Fruit fly (Drosophila melanogaster) whole organism, pupa: ENCODE results near the gene Chs2.
A peak's percentile ranks its signal among the peaks of the same experiment; 100 is the strongest.

Experiments
- CG10348 ChIP-seq: fragments of 200-800 bp; sonication (Bioruptor generic); IDR thresholded peaks from 2 replicates; pipeline ENCODE4 v1.3.6; 2022; ENCODE audit warnings: missing biosample characterization, missing genetic modification characterization
- CG12605 ChIP-seq: fragments of 200-800 bp; sonication (Bioruptor generic); IDR thresholded peaks from 2 replicates; pipeline ENCODE4 v1.3.6; 2022; ENCODE audit warnings: missing biosample characterization, missing genetic modification characterization
- CG13204 ChIP-seq: fragments of 200-800 bp; sonication (Bioruptor generic); optimal IDR thresholded peaks from 2 replicates; lab custom pipeline; 2018; ENCODE audit warnings: missing biosample characterization, mild to moderate bottlenecking, missing genetic modification characterization, moderate library complexity
- CG14655 ChIP-seq: fragments of 200-800 bp; sonication (Bioruptor generic); optimal IDR thresholded peaks from 3 replicates; lab custom pipeline; 2017; ENCODE audit warnings: mild to moderate bottlenecking, missing biosample characterization, missing genetic modification reagents, missing genetic modification characterization
- CG15710 ChIP-seq: fragments of 200-800 bp; sonication (Bioruptor generic); optimal IDR thresholded peaks from 2 replicates; lab custom pipeline; 2018; ENCODE audit warnings: missing biosample characterization, mild to moderate bottlenecking, missing genetic modification characterization, moderate library complexity
- CG17806 ChIP-seq: fragments of 200-800 bp; sonication (Bioruptor generic); optimal IDR thresholded peaks from 2 replicates; lab custom pipeline; 2018; ENCODE audit warnings: missing biosample characterization, mild to moderate bottlenecking, missing genetic modification characterization, moderate library complexity
- CG32121 ChIP-seq: fragments of 200-800 bp; sonication (Bioruptor generic); IDR thresholded peaks from 2 replicates; pipeline ENCODE4 v1.3.6; 2022; ENCODE audit warnings: missing biosample characterization, missing genetic modification characterization
- CG34367 ChIP-seq: fragments of 200-800 bp; sonication (Bioruptor generic); optimal IDR thresholded peaks from 2 replicates; lab custom pipeline; 2018; ENCODE audit warnings: missing biosample characterization, mild to moderate bottlenecking, missing genetic modification characterization
- CG4496 ChIP-seq: fragments of 200-800 bp; sonication (Bioruptor generic); IDR thresholded peaks from 3 replicates; pipeline ENCODE4 v1.3.6; 2022; ENCODE audit warnings: missing biosample characterization, missing genetic modification characterization
- CG8159 ChIP-seq: fragments of 200-800 bp; sonication (Bioruptor generic); optimal IDR thresholded peaks from 3 replicates; lab custom pipeline; 2018; ENCODE audit warnings: missing biosample characterization, mild to moderate bottlenecking, missing genetic modification characterization, moderate library complexity
- CG8301 ChIP-seq: fragments of 200-800 bp; sonication (Bioruptor generic); optimal IDR thresholded peaks from 2 replicates; lab custom pipeline; 2018; ENCODE audit warnings: missing biosample characterization, mild to moderate bottlenecking, missing genetic modification characterization
- CG9948 ChIP-seq: fragments of 200-800 bp; sonication (Bioruptor generic); optimal IDR thresholded peaks from 2 replicates; lab custom pipeline; 2018; ENCODE audit warnings: missing biosample characterization, mild to moderate bottlenecking, missing genetic modification characterization, moderate library complexity
- D1 ChIP-seq: fragments of 200-800 bp; sonication (Bioruptor generic); optimal IDR thresholded peaks from 2 replicates; lab custom pipeline; 2018; ENCODE audit warnings: missing biosample characterization, mild to moderate bottlenecking, missing genetic modification characterization, moderate library complexity
- EcR ChIP-seq: fragments of 200-800 bp; sonication (Bioruptor generic); optimal IDR thresholded peaks from 3 replicates; lab custom pipeline; 2019; ENCODE audit warnings: missing biosample characterization, missing genetic modification characterization, mild to moderate bottlenecking, moderate library complexity, missing genetic modification reagents
- Ets98B ChIP-seq: fragments of 200-800 bp; sonication (Bioruptor generic); IDR thresholded peaks from 2 replicates; pipeline ENCODE4 v1.3.6; 2022; ENCODE audit warnings: missing biosample characterization, missing genetic modification characterization
- Pif1A ChIP-seq: fragments of 200-800 bp; sonication (Bioruptor generic); optimal IDR thresholded peaks from 3 replicates; lab custom pipeline; 2016; ENCODE audit warnings: missing biosample characterization, missing genetic modification characterization
- Pif1B ChIP-seq: fragments of 200-800 bp; sonication (Bioruptor generic); optimal IDR thresholded peaks from 3 replicates; lab custom pipeline; 2016; ENCODE audit warnings: missing biosample characterization, missing genetic modification characterization
- Snoo ChIP-seq: fragments of 200-800 bp; sonication (Bioruptor generic); optimal IDR thresholded peaks from 3 replicates; lab custom pipeline; 2017; ENCODE audit warnings: missing biosample characterization, mild to moderate bottlenecking, missing genetic modification characterization, inconsistent platforms
- fd96Ca ChIP-seq: fragments of 200-800 bp; sonication (Bioruptor generic); IDR thresholded peaks from 3 replicates; pipeline ENCODE4 v1.3.6; 2022; ENCODE audit warnings: missing biosample characterization, missing genetic modification characterization
- gl ChIP-seq: fragments of 200-800 bp; sonication (Bioruptor generic); optimal IDR thresholded peaks from 2 replicates; lab custom pipeline; 2018; ENCODE audit warnings: missing biosample characterization, mild to moderate bottlenecking, missing genetic modification characterization
- rn ChIP-seq: fragments of 200-800 bp; sonication (Bioruptor generic); IDR thresholded peaks from 2 replicates; pipeline ENCODE4 v1.3.6; 2022; ENCODE audit warnings: missing biosample characterization, missing genetic modification characterization

Gene Chs2

DNA sequence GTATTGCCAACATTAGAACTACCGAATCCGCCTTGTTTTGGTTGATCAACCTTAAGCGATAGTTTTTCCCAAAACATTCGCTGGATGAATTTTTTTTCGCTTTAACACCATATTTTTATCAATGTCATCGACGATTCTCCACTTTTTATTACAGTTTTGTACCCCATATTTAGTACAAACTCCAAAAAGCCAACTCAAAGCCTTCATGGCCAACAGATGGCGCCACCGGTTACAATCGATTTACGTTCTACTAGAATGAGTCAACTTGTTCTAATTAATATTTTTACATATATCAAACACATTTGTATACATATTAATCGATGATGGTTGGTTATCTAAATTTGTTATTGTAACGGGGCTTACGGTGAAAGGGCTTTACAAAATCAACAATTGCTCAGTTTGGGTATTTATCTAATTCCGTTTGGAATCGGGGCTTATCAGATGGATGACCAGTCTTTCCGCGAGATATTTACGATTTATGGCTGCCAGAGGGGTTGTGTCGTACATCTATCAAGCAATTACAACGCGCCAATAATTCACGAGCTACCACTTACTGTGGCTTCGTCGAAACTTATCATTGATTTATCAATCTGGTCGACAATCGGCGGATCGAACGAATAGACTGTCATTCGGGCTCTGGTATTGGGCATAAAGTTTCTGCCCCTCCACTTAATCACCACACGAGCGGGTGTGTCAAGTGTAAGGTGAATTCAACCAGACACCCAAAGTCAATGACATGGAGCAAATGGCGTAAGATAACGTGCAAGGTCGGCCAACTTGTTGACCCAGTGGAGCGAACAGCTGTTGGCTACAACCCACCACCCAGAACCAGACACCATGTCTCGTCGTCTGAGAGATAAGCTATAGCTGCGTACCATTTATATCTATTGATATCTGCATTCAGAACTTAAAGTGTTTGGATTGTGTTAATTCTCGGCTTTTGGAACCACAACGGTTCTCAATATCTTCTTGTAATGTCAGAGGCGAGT is 8.9 kb upstream of the Chs2 start:
- TF ChIP-seq CG8159 (tag; lab: Kevin White, UChicago) (no peak), CG8301 (tag; lab: Kevin White, UChicago) (no peak), gl (tag; lab: Kevin White, UChicago) (no peak)
- TF ChIP-seq, all 21 proteins: peak for 0

- TF ChIP-seq CG8159 (tag; lab: Kevin White, UChicago) = peak; percentile 46
- TF ChIP-seq CG4496 (GFP tag; lab: Robert Waterston, UW) = 0 out of 3 replicates have a peak, but pooled peaks have one; percentile 32
- peak; percentile 51 for TF ChIP-seq EcR (GFP tag; lab: Kevin White, UChicago)
- no peak for TF ChIP-seq CG14655 (GFP tag; lab: Kevin White, UChicago)
- peak; percentile 33 for TF ChIP-seq CG15710 (tag; lab: Kevin White, UChicago)
- TF ChIP-seq CG34367 (tag; lab: Kevin White, UChicago) = no peak
- TF ChIP-seq D1 (tag; lab: Kevin White, UChicago) = no peak
- TF ChIP-seq Ets98B (GFP tag; lab: Robert Waterston, UW) = 0 out of 2 replicates have a peak, but pooled peaks have one; percentile 24
- TF ChIP-seq fd96Ca (GFP tag; lab: Robert Waterston, UW) = 0 out of 3 replicates have a peak, but pooled peaks have one; percentile 18
Observed at dm6 chr3L:21954474-21955321, 7.5 kb upstream of the Chs2 start, which contains the start of gene CG7458. CG7458 (plus strand) TSS chr3L:21955110.

DNA sequence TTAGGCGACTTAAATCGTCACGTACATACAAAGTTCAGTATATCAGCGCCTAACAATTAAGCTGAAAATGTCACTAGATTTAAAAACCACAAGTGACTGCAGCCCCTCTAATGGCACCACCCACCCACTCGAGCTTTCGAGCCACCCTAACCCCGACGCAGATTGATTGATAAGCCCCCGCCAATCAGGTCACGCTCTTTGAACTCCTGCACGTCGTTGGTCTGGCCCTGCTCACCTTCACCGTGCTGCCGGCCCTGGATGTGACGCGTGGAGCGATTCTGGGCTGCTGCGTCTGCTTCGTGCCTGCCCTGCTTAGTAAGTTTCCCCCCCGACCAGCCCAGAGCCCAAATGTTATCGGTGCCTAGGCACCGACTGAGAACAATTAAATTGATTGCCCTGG is 1.1 kb downstream of the Chs2 start:
- TF ChIP-seq Pif1A (GFP tag; lab: Kevin White, UChicago) = no peak
- no peak for TF ChIP-seq rn (GFP tag; lab: Robert Waterston, UW)
- TF ChIP-seq fd96Ca (GFP tag; lab: Robert Waterston, UW) = no peak
- no peak for TF ChIP-seq CG14655 (GFP tag; lab: Kevin White, UChicago)
- no peak for TF ChIP-seq CG8301 (tag; lab: Kevin White, UChicago)
- TF ChIP-seq D1 (tag; lab: Kevin White, UChicago) = no peak
- no peak for TF ChIP-seq Pif1B (GFP tag; lab: Kevin White, UChicago)
- TF ChIP-seq CG10348 (GFP tag; lab: Robert Waterston, UW) = no peak
- no peak for TF ChIP-seq CG8159 (tag; lab: Kevin White, UChicago)
- TF ChIP-seq CG15710 (tag; lab: Kevin White, UChicago) = no peak
- no peak for TF ChIP-seq EcR (GFP tag; lab: Kevin White, UChicago)
- no peak for TF ChIP-seq CG32121
- no peak for TF ChIP-seq Ets98B (GFP tag; lab: Robert Waterston, UW)
- TF ChIP-seq CG12605 (GFP tag; lab: Robert Waterston, UW) = no peak
- no peak for TF ChIP-seq gl (tag; lab: Kevin White, UChicago)

DNA sequence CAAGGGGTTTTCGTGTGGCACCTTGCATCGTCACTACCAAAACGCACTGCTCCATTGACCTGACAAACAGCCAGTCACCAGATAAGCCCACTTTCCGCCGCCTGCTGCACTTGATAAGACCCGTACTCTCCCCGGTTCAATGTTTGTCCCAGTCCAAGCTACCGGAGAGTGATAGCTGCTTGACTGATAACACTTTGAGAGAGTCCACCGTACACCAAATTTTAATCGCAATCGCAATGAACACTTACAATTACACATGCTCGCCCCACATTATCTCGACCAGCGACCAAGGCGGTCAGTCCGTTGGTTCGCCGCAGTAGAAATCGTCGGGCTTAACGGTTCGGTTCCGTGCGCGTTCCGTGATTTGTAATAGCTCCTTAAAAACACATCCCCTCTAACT is 9.5 kb downstream of the Chs2 start, which contains the start of gene P5CS:
TSS of gene P5CS (plus strand) at position 268 of the 400 bp plus-strand sequence.
- TF ChIP-seq CG13204 (GFP tag; lab: Kevin White, UChicago) (peak; percentile 6), CG34367 (tag; lab: Kevin White, UChicago) (no peak), EcR (GFP tag; lab: Kevin White, UChicago) (peak; percentile 79), CG8301 (tag; lab: Kevin White, UChicago) (no peak), CG10348 (GFP tag; lab: Robert Waterston, UW) (no peak), CG4496 (GFP tag; lab: Robert Waterston, UW) (no peak), Pif1A (GFP tag; lab: Kevin White, UChicago) (no peak)

DNA sequence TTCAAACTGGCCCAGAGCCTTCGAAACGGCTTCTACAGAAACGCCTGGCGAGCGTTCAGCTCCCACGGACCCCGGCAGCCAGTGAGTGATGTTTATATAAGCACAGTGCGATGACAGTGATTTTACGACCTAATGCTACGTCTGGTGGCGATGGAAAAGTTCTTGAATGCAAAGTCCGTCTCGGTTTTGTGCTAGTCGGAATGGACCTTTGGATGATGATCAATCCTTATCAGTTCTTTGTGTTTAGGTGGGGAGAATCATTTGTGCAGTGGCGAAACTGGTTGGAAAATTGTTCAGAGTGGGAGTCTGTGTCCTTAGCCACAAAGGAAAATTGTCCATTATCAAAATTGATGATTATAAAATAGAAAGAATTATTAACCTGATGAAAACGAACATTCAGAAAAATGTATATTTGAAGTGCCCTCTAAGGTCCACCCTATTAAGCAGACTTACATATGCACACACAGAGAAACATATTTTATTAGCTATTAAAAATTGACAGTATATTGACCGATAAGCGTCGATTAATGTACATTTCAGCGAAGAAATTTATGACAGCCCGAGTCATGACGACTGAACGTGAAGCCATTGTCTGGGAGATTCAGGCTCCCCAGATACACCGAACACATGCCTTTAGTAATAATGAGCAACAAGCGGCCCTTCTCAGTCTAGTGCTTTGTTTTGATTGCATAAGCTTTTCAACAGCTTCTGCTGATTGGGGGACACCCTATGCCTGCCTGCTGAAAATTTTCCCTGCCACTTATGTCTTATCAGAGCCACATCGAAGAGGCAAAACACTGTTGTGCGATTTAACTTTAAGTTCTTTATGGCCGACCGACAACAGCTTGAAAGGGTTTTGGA is 10.2 kb downstream of the Chs2 start:
- TF ChIP-seq CG34367 (tag; lab: Kevin White, UChicago) (peak; percentile 13), rn (GFP tag; lab: Robert Waterston, UW) (no peak), gl (tag; lab: Kevin White, UChicago) (no peak), CG12605 (GFP tag; lab: Robert Waterston, UW) (peak; percentile 54), CG8159 (tag; lab: Kevin White, UChicago) (peak; percentile 70), CG8301 (tag; lab: Kevin White, UChicago) (peak; percentile 40), CG14655 (GFP tag; lab: Kevin White, UChicago) (peak; percentile 54), Pif1B (GFP tag; lab: Kevin White, UChicago) (peak; percentile 20), CG17806 (tag; lab: Kevin White, UChicago) (no peak), Pif1A (GFP tag; lab: Kevin White, UChicago) (peak; percentile 23), CG15710 (tag; lab: Kevin White, UChicago) (peak; percentile 25), CG32121 (no peak), CG13204 (GFP tag; lab: Kevin White, UChicago) (no peak), CG9948 (no peak), CG10348 (GFP tag; lab: Robert Waterston, UW) (no peak), CG4496 (GFP tag; lab: Robert Waterston, UW) (peak; percentile 58; the same call in 2 of the 3 replicates), fd96Ca (GFP tag; lab: Robert Waterston, UW) (peak; percentile 46; the same call in 1 of the 3 replicates), EcR (GFP tag; lab: Kevin White, UChicago) (no peak), D1 (tag; lab: Kevin White, UChicago) (no peak), Snoo (tag; lab: Kevin White, UChicago) (no peak), Ets98B (GFP tag; lab: Robert Waterston, UW) (peak; percentile 46; the same call in 1 of the 2 replicates)
